Worm (Caenorhabditis elegans) whole organism, L3 larva: ENCODE measurements around the gene C18D11.9.

Experiments
- R02D3.7 ChIP-seq: fragments of 150-350 bp; optimal IDR thresholded peaks from 2 replicates; lab custom pipeline; 2014; ENCODE audit warnings: missing biosample characterization, missing genetic modification characterization
- ZK546.5 ChIP-seq: sonication (generic microtip); optimal IDR thresholded peaks from 2 replicates; lab custom pipeline; 2017; ENCODE audit warnings: missing biosample characterization, missing genetic modification characterization
- aly-2 ChIP-seq: fragments of 150-350 bp; optimal IDR thresholded peaks from 2 replicates; lab custom pipeline; 2014; ENCODE audit warnings: missing biosample characterization, missing genetic modification characterization
- ama-1 ChIP-seq: fragments of 150-350 bp; optimal IDR thresholded peaks from 2 replicates; lab custom pipeline; 2018
- ceh-16 ChIP-seq: sonication (generic microtip); optimal IDR thresholded peaks from 2 replicates; lab custom pipeline; 2017; ENCODE audit warnings: missing biosample characterization, missing genetic modification characterization
- ceh-28 ChIP-seq: fragments of 150-350 bp; optimal IDR thresholded peaks from 2 replicates; lab custom pipeline; 2014; ENCODE audit warnings: missing biosample characterization, missing genetic modification reagents, missing genetic modification characterization
- ceh-82 ChIP-seq: fragments of 150-350 bp; optimal IDR thresholded peaks from 2 replicates; lab custom pipeline; 2014; ENCODE audit warnings: missing biosample characterization, missing genetic modification characterization
- ceh-9 ChIP-seq: sonication (generic microtip); optimal IDR thresholded peaks from 2 replicates; lab custom pipeline; 2018; ENCODE audit warnings: missing biosample characterization, missing genetic modification characterization
- daf-12 ChIP-seq: fragments of 150-350 bp; optimal IDR thresholded peaks from 2 replicates; lab custom pipeline; 2014; ENCODE audit warnings: missing biosample characterization, missing genetic modification reagents, missing genetic modification characterization
- egl-27 ChIP-seq: sonication (generic microtip); optimal IDR thresholded peaks from 4 replicates; lab custom pipeline; 2017; ENCODE audit warnings: missing biosample characterization, missing genetic modification reagents, missing genetic modification characterization
- egl-5 ChIP-seq: fragments of 150-350 bp; optimal IDR thresholded peaks from 2 replicates; lab custom pipeline; 2017; ENCODE audit warnings: missing biosample characterization, missing genetic modification reagents, missing genetic modification characterization, inconsistent platforms
- elt-1 ChIP-seq: fragments of 150-350 bp; optimal IDR thresholded peaks from 2 replicates; lab custom pipeline; 2014; ENCODE audit warnings: missing biosample characterization, missing genetic modification characterization
- elt-2 ChIP-seq: sonication (generic microtip); optimal IDR thresholded peaks from 2 replicates; lab custom pipeline; 2016; ENCODE audit warnings: missing genetic modification reagents, mild to moderate bottlenecking, missing genetic modification characterization, missing compliant biosample characterization
- elt-3 ChIP-seq, 3 experiments: fragments of 150-350 bp in 1 of 3; sonication (generic microtip) in 2 of 3; optimal IDR thresholded peaks; 2 replicates in 2 of 3; 4 replicates in 1 of 3; lab custom pipeline; 2014 to 2017; ENCODE audit warnings: missing biosample characterization in 3 of 3, missing genetic modification characterization in 3 of 3
- eor-1 ChIP-seq, 2 experiments: fragments of 150-350 bp; optimal IDR thresholded peaks; 2 replicates each; lab custom pipeline; 2014 to 2018; ENCODE audit warnings: missing biosample characterization in 2 of 2, missing genetic modification characterization in 2 of 2
- fkh-10 ChIP-seq: sonication (generic microtip); optimal IDR thresholded peaks from 2 replicates; lab custom pipeline; 2017; ENCODE audit warnings: missing biosample characterization, missing genetic modification reagents, missing genetic modification characterization
- fkh-2 ChIP-seq: fragments of 150-350 bp; optimal IDR thresholded peaks from 2 replicates; lab custom pipeline; 2014; ENCODE audit warnings: missing biosample characterization, missing genetic modification reagents, missing genetic modification characterization
- fos-1 ChIP-seq: fragments of 150-350 bp; optimal IDR thresholded peaks from 2 replicates; lab custom pipeline; 2014; ENCODE audit warnings: missing biosample characterization, missing genetic modification characterization
- hmg-11 ChIP-seq: sonication (generic microtip); optimal IDR thresholded peaks from 2 replicates; lab custom pipeline; 2016; ENCODE audit warnings: missing genetic modification characterization, missing compliant biosample characterization
- jun-1 ChIP-seq: fragments of 150-350 bp; optimal IDR thresholded peaks from 2 replicates; lab custom pipeline; 2014; ENCODE audit warnings: missing biosample characterization, missing genetic modification reagents, missing genetic modification characterization
- lin-15B ChIP-seq: fragments of 150-350 bp; optimal IDR thresholded peaks from 2 replicates; lab custom pipeline; 2014; ENCODE audit warnings: missing biosample characterization, missing genetic modification characterization
- lin-39 ChIP-seq: fragments of 150-350 bp; optimal IDR thresholded peaks from 2 replicates; lab custom pipeline; 2018; ENCODE audit warnings: missing biosample characterization, missing genetic modification reagents, missing genetic modification characterization
- lsy-12 ChIP-seq: sonication (generic microtip); optimal IDR thresholded peaks from 2 replicates; lab custom pipeline; 2016; ENCODE audit warnings: mild to moderate bottlenecking, missing genetic modification characterization, missing compliant biosample characterization
- mdl-1 ChIP-seq: fragments of 150-350 bp; optimal IDR thresholded peaks from 2 replicates; lab custom pipeline; 2014; ENCODE audit warnings: missing biosample characterization, missing genetic modification characterization
- mml-1 ChIP-seq: fragments of 150-350 bp; sonication (generic microtip); optimal IDR thresholded peaks from 3 replicates; lab custom pipeline; 2014; ENCODE audit warnings: missing biosample characterization, missing genetic modification characterization
- nfya-1 ChIP-seq: sonication (generic microtip); optimal IDR thresholded peaks from 2 replicates; lab custom pipeline; 2017; ENCODE audit warnings: missing genetic modification characterization, mild to moderate bottlenecking, missing compliant biosample characterization, antibody characterized with exemption, moderate library complexity; ENCODE audit not compliant: insufficient read depth
- nhr-12 ChIP-seq: fragments of 150-350 bp; optimal IDR thresholded peaks from 2 replicates; lab custom pipeline; 2014; ENCODE audit warnings: missing biosample characterization, missing genetic modification characterization
- nhr-23 ChIP-seq: fragments of 150-350 bp; optimal IDR thresholded peaks from 2 replicates; lab custom pipeline; 2014; ENCODE audit warnings: missing biosample characterization, missing genetic modification reagents, missing genetic modification characterization
- nhr-237 ChIP-seq: fragments of 150-350 bp; optimal IDR thresholded peaks from 2 replicates; lab custom pipeline; 2014; ENCODE audit warnings: missing biosample characterization, missing genetic modification characterization
- nhr-25 ChIP-seq: sonication (generic microtip); optimal IDR thresholded peaks from 2 replicates; lab custom pipeline; 2017; ENCODE audit warnings: missing biosample characterization, missing genetic modification characterization
- nhr-28 ChIP-seq: fragments of 150-350 bp; optimal IDR thresholded peaks from 2 replicates; lab custom pipeline; 2014; ENCODE audit warnings: missing biosample characterization, missing genetic modification characterization
- nhr-43 ChIP-seq: sonication (generic microtip); optimal IDR thresholded peaks from 2 replicates; lab custom pipeline; 2016; ENCODE audit warnings: mild to moderate bottlenecking, missing genetic modification characterization, missing compliant biosample characterization; ENCODE audit not compliant: poor library complexity, severe bottlenecking
- nhr-76 ChIP-seq: fragments of 150-350 bp; sonication (generic microtip); optimal IDR thresholded peaks from 5 replicates; lab custom pipeline; 2014; ENCODE audit warnings: missing biosample characterization, missing genetic modification characterization
- nhr-77 ChIP-seq: fragments of 150-350 bp; optimal IDR thresholded peaks from 2 replicates; lab custom pipeline; 2014; ENCODE audit warnings: missing biosample characterization, missing genetic modification characterization
- pha-4 ChIP-seq: fragments of 150-350 bp; optimal IDR thresholded peaks from 2 replicates; lab custom pipeline; 2014; ENCODE audit warnings: missing biosample characterization, missing genetic modification reagents, missing genetic modification characterization
- pqm-1 ChIP-seq: fragments of 150-350 bp; optimal IDR thresholded peaks from 2 replicates; lab custom pipeline; 2017; ENCODE audit warnings: missing biosample characterization, missing genetic modification characterization, inconsistent platforms
- sea-2 ChIP-seq: fragments of 150-350 bp; sonication (generic microtip); optimal IDR thresholded peaks from 4 replicates; lab custom pipeline; 2014; ENCODE audit warnings: missing biosample characterization, missing genetic modification reagents, missing genetic modification characterization
- skn-1 ChIP-seq: fragments of 150-350 bp; optimal IDR thresholded peaks from 2 replicates; lab custom pipeline; 2014; ENCODE audit warnings: missing biosample characterization, missing genetic modification characterization
- snpc-4 ChIP-seq: fragments of 150-350 bp; optimal IDR thresholded peaks from 2 replicates; lab custom pipeline; 2014; ENCODE audit warnings: missing biosample characterization, missing genetic modification characterization
- tbx-2 ChIP-seq: sonication (generic microtip); optimal IDR thresholded peaks from 2 replicates; lab custom pipeline; 2016; ENCODE audit warnings: mild to moderate bottlenecking, missing genetic modification characterization, missing compliant biosample characterization
- unc-39 ChIP-seq: sonication (generic microtip); optimal IDR thresholded peaks from 4 replicates; lab custom pipeline; 2017; ENCODE audit warnings: missing biosample characterization, missing genetic modification characterization
- unc-62 ChIP-seq: fragments of 150-350 bp; sonication (generic microtip); optimal IDR thresholded peaks from 4 replicates; lab custom pipeline; 2014; ENCODE audit warnings: missing biosample characterization, missing genetic modification reagents, missing genetic modification characterization
- zag-1 ChIP-seq: fragments of 150-350 bp; optimal IDR thresholded peaks from 2 replicates; lab custom pipeline; 2014; ENCODE audit warnings: missing biosample characterization, missing genetic modification characterization
- ztf-4 ChIP-seq: fragments of 150-350 bp; optimal IDR thresholded peaks from 2 replicates; lab custom pipeline; 2014; ENCODE audit warnings: missing biosample characterization, missing genetic modification characterization

The C18D11.9 gene

ce11 chrIII:11823260-11823659 lies 14.3 kb downstream of the C18D11.9 start, which contains the start of gene C18D11.3 (continued):
- TF ChIP-seq nhr-23 (tag; lab: Kevin White, UChicago) (peak; percentile 83), aly-2 (tag; lab: Kevin White, UChicago) (no peak)
- TF ChIP-seq, all 47 proteins: peak for 20

- TF ChIP-seq nhr-12 (tag; lab: Kevin White, UChicago) (no peak), nhr-43 (tag; lab: Kevin White, UChicago) (no peak), pqm-1 (tag; lab: Kevin White, UChicago) (no peak), ceh-9 (no peak), nhr-23 (tag; lab: Kevin White, UChicago) (no peak), elt-1 (tag; lab: Kevin White, UChicago) (no peak), hmg-11 (no peak), egl-5 (no peak), fkh-2 (tag; lab: Kevin White, UChicago) (no peak), ztf-4 (no peak), eor-1 (tag; optimal IDR thresholded peaks at IDR 0.05; lab: Kevin White, UChicago) (no peak), lin-15B (no peak), nhr-76 (tag; lab: Kevin White, UChicago) (no peak), nhr-237 (tag; lab: Kevin White, UChicago) (no peak), jun-1 (tag; lab: Kevin White, UChicago) (no peak), elt-3 (tag; optimal IDR thresholded peaks at IDR 0.05; lab: Kevin White, UChicago) (no peak)
Observed at ce11 chrIII:11824088-11824487, 15.2 kb downstream of the C18D11.9 start.

- TF ChIP-seq elt-1 (tag; lab: Kevin White, UChicago) (no peak), fos-1 (no peak), nhr-77 (tag; lab: Kevin White, UChicago) (no peak), eor-1 (tag; optimal IDR thresholded peaks at IDR 0.05; lab: Kevin White, UChicago) (no peak), nhr-12 (tag; lab: Kevin White, UChicago) (no peak), elt-3 (tag; optimal IDR thresholded peaks at IDR 0.05; lab: Kevin White, UChicago) (no peak), nhr-23 (tag; lab: Kevin White, UChicago) (no peak), lin-15B (no peak), snpc-4 (tag; lab: Kevin White, UChicago) (no peak), daf-12 (no peak), sea-2 (GFP tag; lab: Kevin White, UChicago) (no peak), nhr-43 (tag; lab: Kevin White, UChicago) (no peak)
Observed at ce11 chrIII:11824580-11824979, 15.7 kb downstream of the C18D11.9 start.

ce11 chrIII:11825654-11826053 lies 16.7 kb downstream of the C18D11.9 start:
- TF ChIP-seq pha-4 (tag; lab: Kevin White, UChicago) (peak; percentile 78), nhr-76 (tag; lab: Kevin White, UChicago) (no peak), nhr-25 (tag; lab: Kevin White, UChicago) (peak; percentile 60), lin-15B (peak; percentile 86), ztf-4 (no peak), fos-1 (no peak), skn-1 (peak; percentile 54), nfya-1 (tag; lab: Kevin White, UChicago) (peak; percentile 91), nhr-43 (tag; lab: Kevin White, UChicago) (no peak), mdl-1 (tag; lab: Kevin White, UChicago) (no peak), nhr-23 (tag; lab: Kevin White, UChicago) (no peak), jun-1 (tag; lab: Kevin White, UChicago) (no peak), egl-5 (peak; percentile 69), sea-2 (GFP tag; lab: Kevin White, UChicago) (no peak), lin-39 (tag; lab: Kevin White, UChicago) (peak; percentile 94), lsy-12 (peak; percentile 18), snpc-4 (tag; lab: Kevin White, UChicago) (peak; percentile 85), ceh-16 (tag; lab: Kevin White, UChicago) (no peak), mml-1 (tag; lab: Kevin White, UChicago) (no peak), ZK546.5 (no peak), tbx-2 (tag; lab: Kevin White, UChicago) (no peak), eor-1 (tag; optimal IDR thresholded peaks at IDR 0.05; lab: Kevin White, UChicago) (no peak), R02D3.7 (tag; lab: Kevin White, UChicago) (no peak), fkh-10 (GFP tag; lab: Kevin White, UChicago) (peak; percentile 25), ama-1 (lab: Kevin White, UChicago) (no peak), elt-1 (tag; lab: Kevin White, UChicago) (no peak), unc-62 (GFP tag; lab: Kevin White, UChicago) (no peak), ceh-28 (tag; lab: Kevin White, UChicago) (no peak), egl-27 (tag; lab: Kevin White, UChicago) (no peak), unc-39 (no peak), zag-1 (tag; lab: Kevin White, UChicago) (no peak), ceh-82 (no peak), ceh-9 (no peak), nhr-28 (tag; lab: Kevin White, UChicago) (no peak), nhr-237 (tag; lab: Kevin White, UChicago) (no peak), nhr-77 (tag; lab: Kevin White, UChicago) (no peak), pqm-1 (tag; lab: Kevin White, UChicago) (no peak), aly-2 (tag; lab: Kevin White, UChicago) (no peak), hmg-11 (peak; percentile 46), elt-2 (tag; lab: Kevin White, UChicago) (peak; percentile 48), daf-12 (no peak)
